Worm (Caenorhabditis elegans): ENCODE results near the gene C52B9.4.

C52B9.4 gene

DNA sequence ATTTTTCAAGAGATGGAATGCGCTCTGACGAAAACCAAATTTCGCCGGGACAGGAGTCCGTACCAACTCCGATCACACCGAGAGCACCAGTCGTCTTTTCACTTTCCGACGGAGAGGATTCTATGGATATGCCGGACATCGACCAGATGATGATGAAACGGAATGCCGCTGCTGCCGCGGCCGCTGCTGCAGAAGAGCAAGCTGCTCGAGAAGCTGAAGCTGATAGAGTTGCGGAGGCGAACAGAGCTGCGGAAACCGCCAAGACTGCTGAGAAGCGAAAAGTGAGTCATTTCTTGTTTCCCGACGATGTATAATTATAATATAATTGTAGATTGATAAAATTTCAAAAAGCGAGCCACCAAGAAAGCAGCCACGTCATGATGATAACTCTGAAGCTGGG is 5.1 kb upstream of the C52B9.4 start:
- TF ChIP-seq madf-3 (GFP tag; IDR thresholded peaks at IDR 0.05): no peak
- no peak for TF ChIP-seq madf-6 (GFP tag; IDR thresholded peaks at IDR 0.05)
- no peak for TF ChIP-seq F39B2.1 (GFP tag; IDR thresholded peaks at IDR 0.05)
- peak; percentile 71 for TF ChIP-seq egrh-3 (GFP tag; IDR thresholded peaks at IDR 0.05)

DNA sequence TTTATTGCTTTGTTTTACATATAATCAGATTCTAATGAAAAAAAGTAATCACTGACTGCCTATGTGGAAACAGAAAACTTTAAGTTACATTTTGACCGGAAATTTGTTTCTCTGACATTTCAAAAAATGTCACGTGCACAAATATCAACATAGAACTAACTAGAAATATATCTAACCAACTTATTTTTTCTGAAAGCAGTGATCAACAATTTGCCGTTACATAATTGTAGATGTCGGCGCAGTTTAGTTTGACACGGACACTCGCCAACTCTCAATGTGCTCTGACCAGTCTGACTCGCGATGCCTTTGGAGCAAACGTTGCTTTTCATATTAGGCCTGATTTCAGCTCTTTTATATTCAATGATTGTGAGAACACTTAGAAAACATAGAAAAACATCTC is 3.7 kb upstream of the C52B9.4 start, which contains the start of gene srv-6:
TSS of gene srv-6 (plus strand) at position 301 of the 400 bp plus-strand sequence.
- TF ChIP-seq attf-5 (GFP tag; optimal IDR thresholded peaks at IDR 0.05): no peak
- no peak for TF ChIP-seq rpc-1 (optimal IDR thresholded peaks at IDR 0.05)
- TF ChIP-seq rpc-1 (tag; optimal IDR thresholded peaks at IDR 0.05): no peak
- no peak for TF ChIP-seq F57C9.4 (tag; optimal IDR thresholded peaks at IDR 0.05)
- no peak for TF ChIP-seq F49E8.2 (tag; optimal IDR thresholded peaks at IDR 0.05; ENCODE audit: insufficient read depth)
- TF ChIP-seq dpff-1 (tag; optimal IDR thresholded peaks at IDR 0.05): no peak
- TF ChIP-seq sea-2 (GFP tag; IDR thresholded peaks at IDR 0.05): no peak
- TF ChIP-seq ceh-100 (GFP tag; IDR thresholded peaks at IDR 0.05): no peak
- no peak for TF ChIP-seq attf-6 (GFP tag; IDR thresholded peaks at IDR 0.05)
- no peak for TF ChIP-seq mes-4 (tag; optimal IDR thresholded peaks at IDR 0.05)
- no peak for TF ChIP-seq hrde-1 (tag; optimal IDR thresholded peaks at IDR 0.05; ENCODE audit: borderline replicate concordance)
- no peak for TF ChIP-seq efl-1 (GFP tag; optimal IDR thresholded peaks at IDR 0.05)
- no peak for TF ChIP-seq him-1 (tag; optimal IDR thresholded peaks at IDR 0.05)
- TF ChIP-seq ceh-27 (GFP tag; optimal IDR thresholded peaks at IDR 0.05): no peak
- no peak for TF ChIP-seq athp-1 (tag; optimal IDR thresholded peaks at IDR 0.05)
- TF ChIP-seq ceh-79 (tag; optimal IDR thresholded peaks at IDR 0.05): no peak
- no peak for TF ChIP-seq Y79H2A.3 (GFP tag; conservative IDR thresholded peaks at IDR 0.05)
- no peak for TF ChIP-seq T07F8.4 (tag; optimal IDR thresholded peaks at IDR 0.05)

ce11 chrX:4263820-4264219 is 3.4 kb downstream of the C52B9.4 start:
- no peak for TF ChIP-seq F10E7.11 (tag; optimal IDR thresholded peaks at IDR 0.05)
- TF ChIP-seq ztf-6 (GFP tag; IDR thresholded peaks at IDR 0.05): no peak
- TF ChIP-seq rec-8 (tag; optimal IDR thresholded peaks at IDR 0.05): no peak
- no peak for TF ChIP-seq cebp-2 (GFP tag; IDR thresholded peaks at IDR 0.05)
- no peak for TF ChIP-seq bed-1 (GFP tag; IDR thresholded peaks at IDR 0.05)
- TF ChIP-seq somi-1 (GFP tag; optimal IDR thresholded peaks at IDR 0.05): no peak
- no peak for TF ChIP-seq egl-18 (GFP tag; IDR thresholded peaks at IDR 0.05)
- TF ChIP-seq F37B4.10 (GFP tag; IDR thresholded peaks at IDR 0.05): no peak

DNA sequence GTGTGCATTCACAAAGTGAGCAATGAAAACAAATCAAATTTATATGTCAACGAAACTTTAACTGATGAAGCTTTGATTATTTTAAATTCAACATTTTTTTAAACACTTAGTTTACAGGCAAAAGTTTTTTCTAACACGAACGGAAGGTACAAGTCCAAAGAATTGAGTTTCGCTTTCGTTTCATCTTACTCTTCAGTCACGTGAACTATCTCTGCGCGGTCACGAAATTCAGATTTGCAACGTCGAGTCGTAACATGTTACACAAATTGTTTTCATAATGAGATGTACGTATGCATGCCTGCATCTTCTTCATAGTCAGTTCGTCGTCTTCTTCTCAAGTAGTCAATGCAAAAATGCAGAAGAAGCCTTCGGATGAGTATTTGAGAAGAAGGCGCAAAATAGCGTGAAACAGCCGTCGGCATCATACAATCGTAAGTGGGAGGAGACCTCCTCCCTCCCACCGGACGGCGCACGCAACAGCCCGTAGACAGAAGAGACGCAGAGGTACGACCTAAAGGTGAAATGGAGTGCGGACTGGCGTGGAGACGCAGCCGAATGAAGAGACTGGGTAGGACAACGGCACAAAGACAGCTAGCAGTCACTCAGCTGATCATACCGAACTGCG is 4.9 kb downstream of the C52B9.4 start, which contains the start of gene coel-1:
TSS of gene coel-1 (plus strand) at position 381 of the 625 bp plus-strand sequence.
- TF ChIP-seq bed-2 (GFP tag; IDR thresholded peaks at IDR 0.05): 0 out of 2 replicates have a peak, but pooled peaks have one; percentile 26
- peak; percentile 77 for TF ChIP-seq egrh-3 (GFP tag; IDR thresholded peaks at IDR 0.05)
- TF ChIP-seq mcd-1 (GFP tag; IDR thresholded peaks at IDR 0.05): no peak
- no peak for TF ChIP-seq ekl-4 (GFP tag; IDR thresholded peaks at IDR 0.05)
- TF ChIP-seq dox-1 (GFP tag; IDR thresholded peaks at IDR 0.05): no peak; the same call in 1 of the 2 replicates
- TF ChIP-seq K11D2.4 (GFP tag; IDR thresholded peaks at IDR 0.05): peak; percentile 50; the same call in 1 of the 2 replicates
- TF ChIP-seq ZK185.1 (tag; optimal IDR thresholded peaks at IDR 0.05; ENCODE audit: poor library complexity, severe bottlenecking): no peak
- TF ChIP-seq nhr-80 (tag; optimal IDR thresholded peaks at IDR 0.05): peak; percentile 52
- TF ChIP-seq attf-5 (GFP tag; optimal IDR thresholded peaks at IDR 0.05): peak; percentile 16
- no peak for TF ChIP-seq pha-4 (tag; optimal IDR thresholded peaks at IDR 0.05)
- no peak for TF ChIP-seq pbrm-1 (GFP tag; IDR thresholded peaks at IDR 0.05)
- peak; percentile 3 for TF ChIP-seq nhr-90 (tag; optimal IDR thresholded peaks at IDR 0.05)
- no peak for TF ChIP-seq K12H6.12 (tag; optimal IDR thresholded peaks at IDR 0.05)
- no peak for TF ChIP-seq dpl-1 (GFP tag; optimal IDR thresholded peaks at IDR 0.05)
- no peak for TF ChIP-seq ets-4 (GFP tag; optimal IDR thresholded peaks at IDR 0.05)
- TF ChIP-seq Y53F4B.3 (GFP tag; IDR thresholded peaks at IDR 0.05): no peak
- TF ChIP-seq ceh-79 (tag; optimal IDR thresholded peaks at IDR 0.05): no peak
- no peak for TF ChIP-seq lsl-1 (GFP tag; optimal IDR thresholded peaks at IDR 0.05)
- no peak for TF ChIP-seq Y79H2A.3 (GFP tag; conservative IDR thresholded peaks at IDR 0.05)
- no peak for TF ChIP-seq nhr-27 (tag; optimal IDR thresholded peaks at IDR 0.05)

Measured in whole organism, young adult.